Fruit fly (Drosophila melanogaster) whole organism, prepupa: ENCODE data around the gene X11L.

ENCODE experiments used
- Blimp-1 ChIP-seq: fragments of 200-800 bp; sonication (Bioruptor generic); optimal IDR thresholded peaks from 3 replicates; lab custom pipeline; 2017; ENCODE audit warnings: missing biosample characterization, missing genetic modification characterization, mild to moderate bottlenecking, moderate library complexity, missing genetic modification reagents
- CG10631 ChIP-seq: fragments of 200-800 bp; sonication (Bioruptor generic); optimal IDR thresholded peaks from 2 replicates; lab custom pipeline; 2016; ENCODE audit warnings: missing biosample characterization, missing genetic modification characterization
- CG10669 ChIP-seq: fragments of 200-800 bp; sonication (Bioruptor generic); optimal IDR thresholded peaks from 3 replicates; lab custom pipeline; 2018; ENCODE audit warnings: missing biosample characterization, mild to moderate bottlenecking, missing genetic modification characterization, moderate library complexity
- CG11294 ChIP-seq: fragments of 200-800 bp; sonication (Bioruptor generic); IDR thresholded peaks from 2 replicates; pipeline ENCODE4 v1.3.6; 2022; ENCODE audit warnings: missing biosample characterization, missing genetic modification characterization
- CG11762 ChIP-seq: fragments of 200-800 bp; sonication (Bioruptor generic); optimal IDR thresholded peaks from 3 replicates; lab custom pipeline; 2016; ENCODE audit warnings: missing biosample characterization, missing genetic modification characterization; ENCODE audit not compliant: insufficient read depth
- CG11902 ChIP-seq: fragments of 200-800 bp; sonication (Bioruptor generic); optimal IDR thresholded peaks from 3 replicates; lab custom pipeline; 2016; ENCODE audit warnings: missing biosample characterization, missing genetic modification characterization
- CG1621 ChIP-seq: fragments of 200-800 bp; sonication (Bioruptor generic); optimal IDR thresholded peaks from 3 replicates; lab custom pipeline; 2018; ENCODE audit warnings: missing biosample characterization, mild to moderate bottlenecking, missing genetic modification characterization
- CG3032 ChIP-seq: fragments of 200-800 bp; optimal IDR thresholded peaks from 2 replicates; lab custom pipeline; 2019; ENCODE audit warnings: missing biosample characterization, mild to moderate bottlenecking, missing genetic modification characterization, moderate library complexity
- CG32006 ChIP-seq: fragments of 200-800 bp; sonication (Bioruptor generic); optimal IDR thresholded peaks from 3 replicates; lab custom pipeline; 2017; ENCODE audit warnings: missing biosample characterization, mild to moderate bottlenecking, missing genetic modification characterization
- CG34406 ChIP-seq: fragments of 200-800 bp; sonication (Bioruptor generic); optimal IDR thresholded peaks from 3 replicates; lab custom pipeline; 2016; ENCODE audit warnings: missing biosample characterization, missing genetic modification characterization
- CG3919 ChIP-seq: fragments of 200-800 bp; sonication (Bioruptor generic); optimal IDR thresholded peaks from 3 replicates; lab custom pipeline; 2016; ENCODE audit warnings: missing biosample characterization, missing genetic modification characterization
- CG6163 ChIP-seq: fragments of 200-800 bp; sonication (Bioruptor generic); IDR thresholded peaks from 3 replicates; pipeline ENCODE4 v1.3.6; 2022; ENCODE audit warnings: missing biosample characterization, missing genetic modification characterization
- CG6276 ChIP-seq: fragments of 200-800 bp; sonication (Bioruptor generic); optimal IDR thresholded peaks from 2 replicates; lab custom pipeline; 2017; ENCODE audit warnings: missing biosample characterization, mild to moderate bottlenecking, missing genetic modification characterization
- CG7368 ChIP-seq: fragments of 200-800 bp; sonication (Bioruptor generic); optimal IDR thresholded peaks from 3 replicates; lab custom pipeline; 2016; ENCODE audit warnings: missing biosample characterization, missing genetic modification characterization
- CG8119 ChIP-seq: fragments of 200-800 bp; sonication (Bioruptor generic); IDR thresholded peaks from 3 replicates; pipeline ENCODE4 v1.3.6; 2022; ENCODE audit warnings: missing biosample characterization, missing genetic modification characterization
- CG8319 ChIP-seq: fragments of 200-800 bp; sonication (Bioruptor generic); optimal IDR thresholded peaks from 3 replicates; lab custom pipeline; 2016; ENCODE audit warnings: missing biosample characterization, missing genetic modification characterization
- Eip75B ChIP-seq: fragments of 200-800 bp; sonication (Bioruptor generic); optimal IDR thresholded peaks from 3 replicates; lab custom pipeline; 2016; ENCODE audit warnings: missing biosample characterization, missing genetic modification characterization
- Eip78C ChIP-seq: fragments of 200-800 bp; sonication (Bioruptor generic); peaks from one replicate; lab custom pipeline; 2016; ENCODE audit warnings: missing biosample characterization, missing genetic modification characterization
- Eip93F ChIP-seq: fragments of 200-800 bp; sonication (Bioruptor generic); optimal IDR thresholded peaks from 2 replicates; lab custom pipeline; 2016; ENCODE audit warnings: missing biosample characterization, mild to moderate bottlenecking, missing genetic modification characterization
- Ets21C ChIP-seq: fragments of 200-800 bp; sonication (Bioruptor generic); optimal IDR thresholded peaks from 3 replicates; lab custom pipeline; 2016; ENCODE audit warnings: missing biosample characterization, missing genetic modification characterization
- Ets96B ChIP-seq: fragments of 200-800 bp; optimal IDR thresholded peaks from 2 replicates; lab custom pipeline; 2019; ENCODE audit warnings: missing biosample characterization, mild to moderate bottlenecking, missing genetic modification characterization, moderate library complexity
- Gug ChIP-seq: fragments of 200-800 bp; sonication (Bioruptor generic); IDR thresholded peaks from 2 replicates; pipeline ENCODE4 v1.3.6; 2022; ENCODE audit warnings: missing biosample characterization, missing genetic modification characterization
- Hr39 ChIP-seq: fragments of 200-800 bp; sonication (Bioruptor generic); optimal IDR thresholded peaks from 2 replicates; lab custom pipeline; 2016; ENCODE audit warnings: missing biosample characterization, missing genetic modification characterization
- Lpt ChIP-seq: fragments of 200-800 bp; sonication (Bioruptor generic); optimal IDR thresholded peaks from 3 replicates; lab custom pipeline; 2016; ENCODE audit warnings: missing biosample characterization, missing genetic modification characterization
- Met ChIP-seq: fragments of 200-800 bp; sonication (Bioruptor generic); optimal IDR thresholded peaks from 3 replicates; lab custom pipeline; 2016; ENCODE audit warnings: missing biosample characterization, missing genetic modification characterization
- OdsH ChIP-seq: fragments of 200-800 bp; sonication (Bioruptor generic); optimal IDR thresholded peaks from 3 replicates; lab custom pipeline; 2016; ENCODE audit warnings: missing biosample characterization, missing genetic modification characterization
- Smox ChIP-seq: fragments of 200-800 bp; sonication (Bioruptor generic); optimal IDR thresholded peaks from 3 replicates; lab custom pipeline; 2016; ENCODE audit warnings: missing biosample characterization, missing genetic modification characterization
- Sox102F ChIP-seq: fragments of 200-800 bp; sonication (Bioruptor generic); optimal IDR thresholded peaks from 2 replicates; lab custom pipeline; 2016; ENCODE audit warnings: missing biosample characterization, mild to moderate bottlenecking, missing genetic modification characterization
- Sox14 ChIP-seq: fragments of 200-800 bp; sonication (Bioruptor generic); optimal IDR thresholded peaks from 3 replicates; lab custom pipeline; 2016; ENCODE audit warnings: missing biosample characterization, missing genetic modification characterization
- achi ChIP-seq: fragments of 200-800 bp; sonication (Bioruptor generic); optimal IDR thresholded peaks from 3 replicates; lab custom pipeline; 2016; ENCODE audit warnings: missing biosample characterization, missing genetic modification characterization
- acj6 ChIP-seq: fragments of 200-800 bp; sonication (Bioruptor generic); optimal IDR thresholded peaks from 3 replicates; lab custom pipeline; 2016; ENCODE audit warnings: missing biosample characterization, missing genetic modification characterization
- dac ChIP-seq: fragments of 200-800 bp; sonication (Bioruptor generic); optimal IDR thresholded peaks from 2 replicates; lab custom pipeline; 2017; ENCODE audit warnings: missing biosample characterization, mild to moderate bottlenecking, missing genetic modification characterization
- dsx ChIP-seq: fragments of 200-800 bp; optimal IDR thresholded peaks from 3 replicates; lab custom pipeline; 2019; ENCODE audit warnings: missing biosample characterization, mild to moderate bottlenecking, missing genetic modification characterization, moderate library complexity; ENCODE audit not compliant: poor library complexity, severe bottlenecking
- esn ChIP-seq: fragments of 200-800 bp; sonication (Bioruptor generic); optimal IDR thresholded peaks from 2 replicates; lab custom pipeline; 2016; ENCODE audit warnings: missing biosample characterization, mild to moderate bottlenecking, missing genetic modification characterization, moderate library complexity
- fd59A ChIP-seq: fragments of 200-800 bp; sonication (Bioruptor generic); optimal IDR thresholded peaks from 2 replicates; lab custom pipeline; 2017; ENCODE audit warnings: missing biosample characterization, mild to moderate bottlenecking, missing genetic modification characterization, missing genetic modification reagents
- fkh ChIP-seq: fragments of 200-800 bp; sonication (Bioruptor generic); optimal IDR thresholded peaks from 3 replicates; lab custom pipeline; 2017; ENCODE audit warnings: missing biosample characterization, mild to moderate bottlenecking, missing genetic modification characterization, moderate library complexity
- lz ChIP-seq: fragments of 200-800 bp; sonication (Bioruptor generic); optimal IDR thresholded peaks from 3 replicates; lab custom pipeline; 2016; ENCODE audit warnings: missing biosample characterization, missing genetic modification characterization
- net ChIP-seq: fragments of 200-800 bp; sonication (Bioruptor generic); optimal IDR thresholded peaks from 3 replicates; lab custom pipeline; 2016; ENCODE audit warnings: missing biosample characterization, missing genetic modification characterization
- pdm3 ChIP-seq: fragments of 200-800 bp; sonication (Bioruptor generic); optimal IDR thresholded peaks from 3 replicates; lab custom pipeline; 2016; ENCODE audit warnings: missing biosample characterization, missing genetic modification characterization
- salr ChIP-seq, 2 experiments: fragments of 200-800 bp; sonication (Bioruptor generic); optimal IDR thresholded peaks; 3 replicates each; lab custom pipeline; 2016 to 2018; ENCODE audit warnings: missing biosample characterization in 2 of 2, missing genetic modification characterization in 2 of 2, mild to moderate bottlenecking in 1 of 2
- spab ChIP-seq: fragments of 200-800 bp; sonication (Bioruptor generic); optimal IDR thresholded peaks from 2 replicates; lab custom pipeline; 2017; ENCODE audit warnings: missing biosample characterization, mild to moderate bottlenecking, missing genetic modification characterization, missing genetic modification reagents
- ss ChIP-seq, 2 experiments: fragments of 200-800 bp; sonication (Bioruptor generic); optimal IDR thresholded peaks; 2 replicates in 1 of 2; 3 replicates in 1 of 2; lab custom pipeline; 2017 to 2018; ENCODE audit warnings: mild to moderate bottlenecking in 2 of 2, missing biosample characterization in 2 of 2, missing genetic modification characterization in 2 of 2, moderate library complexity in 1 of 2
- topi ChIP-seq: fragments of 200-800 bp; sonication (Bioruptor generic); optimal IDR thresholded peaks from 3 replicates; lab custom pipeline; 2016; ENCODE audit warnings: missing biosample characterization, missing genetic modification characterization

Gene X11L

dm6 chrX:17579782-17580451 lies 19.5 kb upstream of the X11L start, which contains the start of gene CG12991 (continued):
- peak; percentile 40 for TF ChIP-seq Sox102F (GFP tag; lab: Kevin White, UChicago)
- TF ChIP-seq topi (GFP tag; lab: Kevin White, UChicago) = no peak
- TF ChIP-seq Smox (GFP tag; lab: Kevin White, UChicago) = peak; percentile 40
- 0 out of 3 replicates have a peak, but pooled peaks have one; percentile 19 for TF ChIP-seq CG6163 (GFP tag; lab: Robert Waterston, UW)
- TF ChIP-seq fkh (GFP tag; lab: Kevin White, UChicago) = peak; percentile 20
- peak; percentile 10 for TF ChIP-seq dsx (GFP tag; lab: Kevin White, UChicago)
- TF ChIP-seq CG32006 = peak; percentile 36
- no peak for TF ChIP-seq CG11902
- TF ChIP-seq salr (GFP tag; optimal IDR thresholded peaks at IDR 0.05; lab: Kevin White, UChicago) = no peak
- TF ChIP-seq lz (GFP tag; lab: Kevin White, UChicago) = peak; percentile 34
- no peak for TF ChIP-seq CG7368 (GFP tag; lab: Kevin White, UChicago)
- TF ChIP-seq CG6276 (GFP tag; lab: Kevin White, UChicago) = peak; percentile 42
- TF ChIP-seq Sox14 (GFP tag; lab: Kevin White, UChicago) = peak; percentile 26
- no peak for TF ChIP-seq acj6
- TF ChIP-seq net (GFP tag; lab: Kevin White, UChicago) = peak; percentile 31
- peak; percentile 13 for TF ChIP-seq achi (GFP tag; lab: Kevin White, UChicago)
- no peak for TF ChIP-seq spab (GFP tag; lab: Kevin White, UChicago)
- no peak for TF ChIP-seq Eip75B (GFP tag; lab: Kevin White, UChicago)
- TF ChIP-seq esn = peak; percentile 42
- TF ChIP-seq CG10669 = no peak
- no peak for TF ChIP-seq CG3032 (tag; lab: Kevin White, UChicago)
- no peak for TF ChIP-seq Ets96B (tag; lab: Kevin White, UChicago)
- TF ChIP-seq, all 60 proteins: peak for 25

DNA sequence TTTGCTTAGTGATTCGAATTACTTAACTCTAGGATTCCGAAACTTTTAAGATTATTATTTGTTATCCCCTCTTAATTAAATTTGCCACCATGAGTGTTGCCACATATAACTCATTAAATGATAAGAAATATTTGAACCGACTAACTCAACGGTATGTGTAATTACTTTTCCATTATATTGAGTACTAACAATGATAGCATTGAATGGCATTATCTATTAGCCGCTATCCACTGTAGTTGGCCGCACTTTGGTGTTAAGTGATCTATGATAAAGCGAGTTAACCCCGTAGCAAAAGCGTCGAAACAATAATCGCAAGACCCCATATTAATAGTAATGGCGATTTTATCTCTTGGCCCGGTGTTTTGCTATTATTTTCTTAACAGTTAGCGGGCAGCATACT lies 18.5 kb upstream of the X11L start:
- TF ChIP-seq Hr39 (GFP tag; lab: Kevin White, UChicago) = no peak
- TF ChIP-seq CG11294 (GFP tag; lab: Robert Waterston, UW) = no peak
- TF ChIP-seq CG10631 (GFP tag; lab: Kevin White, UChicago) = no peak
- TF ChIP-seq, all 60 proteins: peak for 0

dm6 chrX:17581606-17582281 lies 17.7 kb upstream of the X11L start:
- peak; percentile 23 for TF ChIP-seq Sox102F (GFP tag; lab: Kevin White, UChicago)
- peak; percentile 39 for TF ChIP-seq pdm3 (GFP tag; lab: Kevin White, UChicago)
- TF ChIP-seq Hr39 (GFP tag; lab: Kevin White, UChicago) = no peak
- no peak for TF ChIP-seq lz (GFP tag; lab: Kevin White, UChicago)
- no peak for TF ChIP-seq Lpt (GFP tag; lab: Kevin White, UChicago)
- no peak for TF ChIP-seq Blimp-1 (GFP tag; lab: Kevin White, UChicago)
- peak; percentile 18 for TF ChIP-seq CG8319 (GFP tag; lab: Kevin White, UChicago)
- no peak for TF ChIP-seq CG7368 (GFP tag; lab: Kevin White, UChicago)
- TF ChIP-seq Gug (GFP tag; lab: Robert Waterston, UW) = 0 out of 2 replicates have a peak, but pooled peaks have one; percentile 13
- TF ChIP-seq CG8119 (GFP tag; lab: Robert Waterston, UW) = 0 out of 3 replicates have a peak, but pooled peaks have one; percentile 30
- TF ChIP-seq CG11294 (GFP tag; lab: Robert Waterston, UW) = no peak
- TF ChIP-seq CG1621 (tag; lab: Kevin White, UChicago) = peak; percentile 4
- peak; percentile 61 for TF ChIP-seq CG3919 (GFP tag; lab: Kevin White, UChicago)
- peak; percentile 54 for TF ChIP-seq Ets96B (tag; lab: Kevin White, UChicago)
- no peak for TF ChIP-seq Ets21C
- no peak for TF ChIP-seq Eip93F
- TF ChIP-seq ss (GFP tag; optimal IDR thresholded peaks at IDR 0.05; lab: Kevin White, UChicago) = peak; percentile 38 to 72
- peak; percentile 21 for TF ChIP-seq fd59A (GFP tag; lab: Kevin White, UChicago)
- TF ChIP-seq Met (GFP tag; lab: Kevin White, UChicago) = peak; percentile 5
- no peak for TF ChIP-seq CG6276 (GFP tag; lab: Kevin White, UChicago)
- peak; percentile 30 for TF ChIP-seq Sox14 (GFP tag; lab: Kevin White, UChicago)
- peak; percentile 57 for TF ChIP-seq OdsH (GFP tag; lab: Kevin White, UChicago)
- no peak for TF ChIP-seq dac (GFP tag; lab: Kevin White, UChicago)
- peak; percentile 59 for TF ChIP-seq CG10669
- peak; percentile 12 for TF ChIP-seq net (GFP tag; lab: Kevin White, UChicago)
- TF ChIP-seq CG11902 = peak; percentile 11
- TF ChIP-seq Eip78C (GFP tag; lab: Kevin White, UChicago) = peak; percentile 83
- peak; percentile 66 for TF ChIP-seq dsx (GFP tag; lab: Kevin White, UChicago)
- peak; percentile 59 for TF ChIP-seq achi (GFP tag; lab: Kevin White, UChicago)
- TF ChIP-seq CG11762 (GFP tag; lab: Kevin White, UChicago) = peak; percentile 56
- TF ChIP-seq CG34406 (GFP tag; lab: Kevin White, UChicago) = peak; percentile 40
